Fruit fly (Drosophila melanogaster) whole organism, adult: ENCODE measurements around the gene CG7326.

Source experiments
- CG11617 ChIP-seq: fragments of 200-800 bp; sonication (Bioruptor generic); optimal IDR thresholded peaks from 2 replicates; lab custom pipeline; 2017; ENCODE audit warnings: mild to moderate bottlenecking, missing biosample characterization, missing genetic modification reagents, missing genetic modification characterization
- CG12768 ChIP-seq: fragments of 200-800 bp; sonication (Bioruptor generic); optimal IDR thresholded peaks from 2 replicates; lab custom pipeline; 2017; ENCODE audit warnings: missing biosample characterization, missing genetic modification characterization, mild to moderate bottlenecking, moderate library complexity, missing genetic modification reagents
- CG14711 ChIP-seq: fragments of 200-800 bp; sonication (Bioruptor generic); optimal IDR thresholded peaks from 2 replicates; lab custom pipeline; 2018; ENCODE audit warnings: missing biosample characterization, mild to moderate bottlenecking, missing genetic modification characterization, moderate library complexity
- CG1620 ChIP-seq: fragments of 200-800 bp; sonication (Bioruptor generic); optimal IDR thresholded peaks from 2 replicates; lab custom pipeline; 2016; ENCODE audit warnings: missing biosample characterization, missing genetic modification characterization
- CG33017 ChIP-seq: fragments of 200-800 bp; sonication (Bioruptor generic); optimal IDR thresholded peaks from 2 replicates; lab custom pipeline; 2018; ENCODE audit warnings: missing biosample characterization, mild to moderate bottlenecking, missing genetic modification characterization, moderate library complexity
- CG5204 ChIP-seq: fragments of 200-800 bp; sonication (Bioruptor generic); optimal IDR thresholded peaks from 2 replicates; lab custom pipeline; 2016; ENCODE audit warnings: missing biosample characterization, missing genetic modification characterization
- CG7045 ChIP-seq: fragments of 200-800 bp; sonication (Bioruptor generic); optimal IDR thresholded peaks from 2 replicates; lab custom pipeline; 2017; ENCODE audit warnings: missing biosample characterization, mild to moderate bottlenecking, missing genetic modification characterization
- CG7101 ChIP-seq: fragments of 200-800 bp; sonication (Bioruptor generic); optimal IDR thresholded peaks from 2 replicates; lab custom pipeline; 2018; ENCODE audit warnings: missing biosample characterization, mild to moderate bottlenecking, missing genetic modification characterization, moderate library complexity
- Clk ChIP-seq: fragments of 200-800 bp; sonication (Bioruptor generic); optimal IDR thresholded peaks from 2 replicates; lab custom pipeline; 2017; ENCODE audit warnings: missing biosample characterization, missing genetic modification characterization
- Crg-1 ChIP-seq: fragments of 200-800 bp; sonication (Bioruptor generic); optimal IDR thresholded peaks from 2 replicates; lab custom pipeline; 2016; ENCODE audit warnings: missing biosample characterization, missing genetic modification characterization
- Hr96 ChIP-seq: fragments of 200-800 bp; sonication (Bioruptor generic); optimal IDR thresholded peaks from 2 replicates; lab custom pipeline; 2016; ENCODE audit warnings: missing biosample characterization, missing genetic modification characterization
- Mnt ChIP-seq: fragments of 200-800 bp; sonication (Bioruptor generic); optimal IDR thresholded peaks from 2 replicates; lab custom pipeline; 2016; ENCODE audit warnings: missing biosample characterization, mild to moderate bottlenecking, missing genetic modification characterization
- bab1 ChIP-seq: fragments of 200-800 bp; sonication (Bioruptor generic); optimal IDR thresholded peaks from 3 replicates; lab custom pipeline; 2019; ENCODE audit warnings: missing biosample characterization, mild to moderate bottlenecking, missing genetic modification characterization, moderate library complexity
- cic ChIP-seq: fragments of 200-800 bp; sonication (Bioruptor generic); optimal IDR thresholded peaks from 2 replicates; lab custom pipeline; 2017; ENCODE audit warnings: missing biosample characterization, mild to moderate bottlenecking, missing genetic modification characterization, moderate library complexity
- cnc ChIP-seq, 2 experiments: fragments of >200 bp; optimal IDR thresholded peaks; 2 replicates each; lab custom pipeline; 2017
- kay ChIP-seq: fragments of 200-800 bp; sonication (Bioruptor generic); peaks from one replicate; lab custom pipeline; 2016; ENCODE audit warnings: missing biosample characterization, missing genetic modification characterization, borderline replicate concordance
- ovo ChIP-seq: fragments of 200-800 bp; sonication (Bioruptor generic); optimal IDR thresholded peaks from 2 replicates; lab custom pipeline; 2016; ENCODE audit warnings: missing biosample characterization, missing genetic modification characterization
- pad ChIP-seq: fragments of 200-800 bp; sonication (Bioruptor generic); optimal IDR thresholded peaks from 3 replicates; lab custom pipeline; 2017; ENCODE audit warnings: missing biosample characterization, missing genetic modification characterization, mild to moderate bottlenecking, moderate library complexity, missing genetic modification reagents
- tj ChIP-seq: fragments of 200-800 bp; sonication (Bioruptor generic); optimal IDR thresholded peaks from 3 replicates; lab custom pipeline; 2017; ENCODE audit warnings: missing biosample characterization, mild to moderate bottlenecking, missing genetic modification characterization, moderate library complexity
- toe ChIP-seq: fragments of 200-800 bp; sonication (Bioruptor generic); optimal IDR thresholded peaks from 2 replicates; lab custom pipeline; 2016; ENCODE audit warnings: missing biosample characterization, missing genetic modification characterization

The CG7326 gene

dm6 chrX:18863748-18864482, at the start of gene CG7326, which contains the start of gene Dora:
CG7326 (minus strand) TSS chrX:18863776.
Dora (plus strand) TSS chrX:18863950.
- TF ChIP-seq CG7045 (GFP tag; lab: Kevin White, UChicago) (no peak), Mnt (peak; percentile 19), CG12768 (no peak), bab1 (GFP tag; lab: Kevin White, UChicago) (peak; percentile 82), kay (GFP tag; lab: Kevin White, UChicago) (no peak), CG1620 (GFP tag; lab: Kevin White, UChicago) (no peak), CG11617 (GFP tag; lab: Kevin White, UChicago) (no peak), Clk (GFP tag; lab: Kevin White, UChicago) (no peak), tj (GFP tag; lab: Kevin White, UChicago) (peak; percentile 72), pad (GFP tag; lab: Kevin White, UChicago) (no peak), ovo (GFP tag; lab: Kevin White, UChicago) (peak; percentile 12)

dm6 chrX:18913359-18913758, 49.8 kb upstream of the CG7326 start:
- TF ChIP-seq bab1 (GFP tag; lab: Kevin White, UChicago) (no peak), CG7045 (GFP tag; lab: Kevin White, UChicago) (no peak), Mnt (no peak), CG14711 (tag; lab: Kevin White, UChicago) (no peak), CG7101 (tag; lab: Kevin White, UChicago) (no peak), toe (GFP tag; lab: Kevin White, UChicago) (no peak), CG12768 (no peak), Crg-1 (GFP tag; lab: Kevin White, UChicago) (no peak), ovo (GFP tag; lab: Kevin White, UChicago) (no peak), cnc (optimal IDR thresholded peaks at IDR 0.05; lab: Kevin White, UChicago) (no peak), cic (GFP tag; lab: Kevin White, UChicago) (no peak), pad (GFP tag; lab: Kevin White, UChicago) (no peak), CG5204 (GFP tag; lab: Kevin White, UChicago) (no peak), Hr96 (GFP tag; lab: Kevin White, UChicago) (no peak), tj (GFP tag; lab: Kevin White, UChicago) (no peak)

dm6 chrX:18910827-18911226, 47.3 kb upstream of the CG7326 start:
- no peak for TF ChIP-seq Mnt
- no peak for TF ChIP-seq CG5204 (GFP tag; lab: Kevin White, UChicago)
- no peak for TF ChIP-seq Hr96 (GFP tag; lab: Kevin White, UChicago)
- no peak for TF ChIP-seq CG12768
- no peak for TF ChIP-seq tj (GFP tag; lab: Kevin White, UChicago)
- TF ChIP-seq CG11617 (GFP tag; lab: Kevin White, UChicago) = no peak
- no peak for TF ChIP-seq kay (GFP tag; lab: Kevin White, UChicago)
- TF ChIP-seq CG14711 (tag; lab: Kevin White, UChicago) = no peak
- no peak for TF ChIP-seq CG7045 (GFP tag; lab: Kevin White, UChicago)
- TF ChIP-seq Crg-1 (GFP tag; lab: Kevin White, UChicago) = no peak
- no peak for TF ChIP-seq CG33017 (tag; lab: Kevin White, UChicago)
- no peak for TF ChIP-seq Clk (GFP tag; lab: Kevin White, UChicago)
- TF ChIP-seq bab1 (GFP tag; lab: Kevin White, UChicago) = no peak
- TF ChIP-seq ovo (GFP tag; lab: Kevin White, UChicago) = no peak
- TF ChIP-seq toe (GFP tag; lab: Kevin White, UChicago) = no peak
- TF ChIP-seq cic (GFP tag; lab: Kevin White, UChicago) = no peak
- TF ChIP-seq CG1620 (GFP tag; lab: Kevin White, UChicago) = no peak
- TF ChIP-seq cnc (optimal IDR thresholded peaks at IDR 0.05; lab: Kevin White, UChicago) = no peak

- TF ChIP-seq Hr96 (GFP tag; lab: Kevin White, UChicago) (no peak), pad (GFP tag; lab: Kevin White, UChicago) (no peak), CG7101 (tag; lab: Kevin White, UChicago) (no peak), cnc (optimal IDR thresholded peaks at IDR 0.05; lab: Kevin White, UChicago) (no peak), CG14711 (tag; lab: Kevin White, UChicago) (no peak), CG12768 (no peak), CG5204 (GFP tag; lab: Kevin White, UChicago) (no peak), Crg-1 (GFP tag; lab: Kevin White, UChicago) (no peak), Clk (GFP tag; lab: Kevin White, UChicago) (no peak), CG33017 (tag; lab: Kevin White, UChicago) (no peak), cic (GFP tag; lab: Kevin White, UChicago) (no peak), CG1620 (GFP tag; lab: Kevin White, UChicago) (no peak), kay (GFP tag; lab: Kevin White, UChicago) (no peak), tj (GFP tag; lab: Kevin White, UChicago) (no peak), Mnt (no peak), CG7045 (GFP tag; lab: Kevin White, UChicago) (no peak), toe (GFP tag; lab: Kevin White, UChicago) (no peak), CG11617 (GFP tag; lab: Kevin White, UChicago) (no peak)
Observed at dm6 chrX:18905152-18905551, 41.6 kb upstream of the CG7326 start.

- no peak for TF ChIP-seq cnc (optimal IDR thresholded peaks at IDR 0.05; lab: Kevin White, UChicago)
- no peak for TF ChIP-seq Mnt
- TF ChIP-seq kay (GFP tag; lab: Kevin White, UChicago) = no peak
- TF ChIP-seq CG1620 (GFP tag; lab: Kevin White, UChicago) = no peak
- no peak for TF ChIP-seq Clk (GFP tag; lab: Kevin White, UChicago)
- no peak for TF ChIP-seq CG7101 (tag; lab: Kevin White, UChicago)
- no peak for TF ChIP-seq CG7045 (GFP tag; lab: Kevin White, UChicago)
- no peak for TF ChIP-seq tj (GFP tag; lab: Kevin White, UChicago)
Observed at dm6 chrX:18902800-18903199, 39.2 kb upstream of the CG7326 start.
